Fruit fly (Drosophila melanogaster) whole organism, embryonic: ENCODE results near the gene Dnai2.

Experiments used
- BEAF-32 ChIP-seq: fragments of 200-800 bp; sonication (Bioruptor generic); optimal IDR thresholded peaks from 3 replicates; lab custom pipeline; 2017; ENCODE audit warnings: missing biosample characterization, missing genetic modification characterization, mild to moderate bottlenecking, moderate library complexity, missing genetic modification reagents
- Blimp-1 ChIP-seq: fragments of 200-800 bp; sonication (Bioruptor generic); optimal IDR thresholded peaks from 3 replicates; lab custom pipeline; 2018; ENCODE audit warnings: missing biosample characterization, missing genetic modification characterization, mild to moderate bottlenecking, moderate library complexity, missing genetic modification reagents
- CG10147 ChIP-seq: fragments of 200-800 bp; sonication (Bioruptor generic); optimal IDR thresholded peaks from 2 replicates; lab custom pipeline; 2019; ENCODE audit warnings: missing biosample characterization, mild to moderate bottlenecking, missing genetic modification characterization, moderate library complexity
- CG10274 ChIP-seq: fragments of 200-800 bp; sonication (Bioruptor generic); optimal IDR thresholded peaks from 3 replicates; lab custom pipeline; 2017; ENCODE audit warnings: missing biosample characterization, mild to moderate bottlenecking, missing genetic modification characterization
- CG12071 ChIP-seq: fragments of 200-800 bp; sonication (Bioruptor generic); optimal IDR thresholded peaks from 3 replicates; lab custom pipeline; 2018; ENCODE audit warnings: missing biosample characterization, mild to moderate bottlenecking, missing genetic modification characterization
- CG12299 ChIP-seq: fragments of 200-800 bp; sonication (Bioruptor generic); optimal IDR thresholded peaks from 2 replicates; lab custom pipeline; 2018; ENCODE audit warnings: missing biosample characterization, mild to moderate bottlenecking, missing genetic modification characterization
- CG1233 ChIP-seq: fragments of 200-800 bp; sonication (Bioruptor generic); optimal IDR thresholded peaks from 4 replicates; lab custom pipeline; 2018; ENCODE audit warnings: missing biosample characterization, mild to moderate bottlenecking, missing genetic modification characterization
- CG12391 ChIP-seq: fragments of 200-800 bp; sonication (Bioruptor generic); optimal IDR thresholded peaks from 3 replicates; lab custom pipeline; 2018; ENCODE audit warnings: missing biosample characterization, mild to moderate bottlenecking, missing genetic modification characterization, moderate library complexity
- CG13624 ChIP-seq: fragments of 200-800 bp; sonication (Bioruptor generic); optimal IDR thresholded peaks from 2 replicates; lab custom pipeline; 2016; ENCODE audit warnings: missing biosample characterization, missing genetic modification characterization
- CG14050 ChIP-seq: fragments of 200-800 bp; sonication (Bioruptor generic); IDR thresholded peaks from 3 replicates; pipeline ENCODE4 v1.3.6; 2022; ENCODE audit warnings: missing biosample characterization, missing genetic modification characterization
- CG14441 ChIP-seq: fragments of 200-800 bp; sonication (Bioruptor generic); IDR thresholded peaks from 2 replicates; pipeline ENCODE4 v1.3.6; 2022; ENCODE audit warnings: missing biosample characterization, missing genetic modification characterization
- CG1602 ChIP-seq: fragments of 200-800 bp; sonication (Bioruptor generic); optimal IDR thresholded peaks from 3 replicates; lab custom pipeline; 2016; ENCODE audit warnings: missing biosample characterization, missing genetic modification characterization
- CG1603 ChIP-seq: fragments of 200-800 bp; sonication (Bioruptor generic); optimal IDR thresholded peaks from 2 replicates; lab custom pipeline; 2019; ENCODE audit warnings: missing biosample characterization, mild to moderate bottlenecking, missing genetic modification characterization, moderate library complexity
- CG17568 ChIP-seq: fragments of 200-800 bp; sonication (Bioruptor generic); optimal IDR thresholded peaks from 2 replicates; lab custom pipeline; 2018; ENCODE audit warnings: missing biosample characterization, mild to moderate bottlenecking, missing genetic modification characterization, moderate library complexity
- CG17829 ChIP-seq: fragments of 200-800 bp; optimal IDR thresholded peaks from 2 replicates; lab custom pipeline; 2019; ENCODE audit warnings: missing biosample characterization, mild to moderate bottlenecking, missing genetic modification characterization, moderate library complexity
- CG18011 ChIP-seq: fragments of 200-800 bp; sonication (Bioruptor generic); optimal IDR thresholded peaks from 2 replicates; lab custom pipeline; 2017; ENCODE audit warnings: missing biosample characterization, missing genetic modification characterization, mild to moderate bottlenecking, moderate library complexity, missing genotype
- CG18262 ChIP-seq: fragments of 200-800 bp; optimal IDR thresholded peaks from 3 replicates; lab custom pipeline; 2019; ENCODE audit warnings: missing biosample characterization, mild to moderate bottlenecking, missing genetic modification characterization, moderate library complexity
- CG18619 ChIP-seq: fragments of 200-800 bp; sonication (Bioruptor generic); optimal IDR thresholded peaks from 3 replicates; lab custom pipeline; 2017; ENCODE audit warnings: missing biosample characterization, mild to moderate bottlenecking, missing genetic modification characterization
- CG2712 ChIP-seq: fragments of 200-800 bp; optimal IDR thresholded peaks from 3 replicates; lab custom pipeline; 2019; ENCODE audit warnings: missing biosample characterization, mild to moderate bottlenecking, missing genetic modification characterization, moderate library complexity
- CG2889 ChIP-seq: fragments of 200-800 bp; sonication (Bioruptor generic); IDR thresholded peaks from 3 replicates; pipeline ENCODE4 v1.3.6; 2022; ENCODE audit warnings: missing biosample characterization, missing genetic modification characterization
- CG33557 ChIP-seq: fragments of 200-800 bp; sonication (Bioruptor generic); optimal IDR thresholded peaks from 2 replicates; lab custom pipeline; 2019; ENCODE audit warnings: missing biosample characterization, mild to moderate bottlenecking, missing genetic modification characterization, moderate library complexity
- CG3407 ChIP-seq: fragments of 200-800 bp; sonication (Bioruptor generic); optimal IDR thresholded peaks from 2 replicates; lab custom pipeline; 2018; ENCODE audit warnings: missing biosample characterization, mild to moderate bottlenecking, missing genetic modification characterization
- CG3726 ChIP-seq: fragments of 200-800 bp; sonication (Bioruptor generic); IDR thresholded peaks from 3 replicates; pipeline ENCODE4, ENCODE4 v1.3.6; 2022; ENCODE audit warnings: missing biosample characterization, missing genetic modification characterization
- CG4424 ChIP-seq: fragments of 200-800 bp; sonication (Bioruptor generic); optimal IDR thresholded peaks from 3 replicates; lab custom pipeline; 2016; ENCODE audit warnings: missing biosample characterization, missing genetic modification characterization
- CG6683 ChIP-seq: fragments of 200-800 bp; sonication (Bioruptor generic); optimal IDR thresholded peaks from 2 replicates; lab custom pipeline; 2017; ENCODE audit warnings: missing biosample characterization, mild to moderate bottlenecking, missing genetic modification characterization, missing genetic modification reagents
- CG7963 ChIP-seq: fragments of 200-800 bp; sonication (Bioruptor generic); IDR thresholded peaks from 3 replicates; pipeline ENCODE4 v1.3.6; 2022; ENCODE audit warnings: missing biosample characterization, missing genetic modification characterization; ENCODE audit not compliant: partially characterized antibody
- Dbx ChIP-seq: fragments of 200-800 bp; sonication (Bioruptor generic); IDR thresholded peaks from 3 replicates; pipeline ENCODE4 v1.3.6; 2022; ENCODE audit warnings: missing biosample characterization, missing genetic modification characterization
- Mes4 ChIP-seq: fragments of 200-800 bp; sonication (Bioruptor generic); optimal IDR thresholded peaks from 2 replicates; lab custom pipeline; 2016; ENCODE audit warnings: missing biosample characterization, missing genetic modification characterization
- Mrtf ChIP-seq: fragments of 200-800 bp; sonication (Bioruptor generic); IDR thresholded peaks from 3 replicates; pipeline ENCODE4 v1.3.6; 2022; ENCODE audit warnings: missing biosample characterization, missing genetic modification characterization
- Nf-YA ChIP-seq: fragments of 200-800 bp; sonication (Bioruptor generic); IDR thresholded peaks from 2 replicates; pipeline ENCODE4 v1.3.6; 2022; ENCODE audit warnings: missing biosample characterization, missing genetic modification characterization
- Spps ChIP-seq: fragments of 200-800 bp; sonication (Bioruptor generic); optimal IDR thresholded peaks from 2 replicates; lab custom pipeline; 2018; ENCODE audit warnings: missing biosample characterization, mild to moderate bottlenecking, missing genetic modification characterization
- ac ChIP-seq: fragments of 200-800 bp; sonication (Bioruptor generic); optimal IDR thresholded peaks from 3 replicates; lab custom pipeline; 2017; ENCODE audit warnings: missing biosample characterization, mild to moderate bottlenecking, missing genetic modification characterization
- al ChIP-seq: fragments of 200-800 bp; sonication (Bioruptor generic); IDR thresholded peaks from 2 replicates; pipeline ENCODE4 v1.3.6; 2022; ENCODE audit warnings: missing biosample characterization, missing genetic modification characterization
- ase ChIP-seq: fragments of 200-800 bp; sonication (Bioruptor generic); IDR thresholded peaks from 3 replicates; pipeline ENCODE4 v1.3.6; 2022; ENCODE audit warnings: missing biosample characterization, missing genetic modification characterization
- danr ChIP-seq: fragments of 200-800 bp; sonication (Bioruptor generic); IDR thresholded peaks from 2 replicates; pipeline ENCODE4 v1.3.6; 2022; ENCODE audit warnings: missing biosample characterization, missing genetic modification characterization
- fd96Cb ChIP-seq: fragments of 200-800 bp; sonication (Bioruptor generic); optimal IDR thresholded peaks from 2 replicates; lab custom pipeline; 2018; ENCODE audit warnings: missing biosample characterization, mild to moderate bottlenecking, missing genetic modification characterization, moderate library complexity
- hb ChIP-seq: fragments of 200-800 bp; sonication (Bioruptor generic); IDR thresholded peaks from 3 replicates; pipeline ENCODE4 v1.3.6; 2022; ENCODE audit warnings: missing biosample characterization, missing genetic modification characterization; ENCODE audit not compliant: partially characterized antibody
- her ChIP-seq: fragments of 200-800 bp; sonication (Bioruptor generic); optimal IDR thresholded peaks from 2 replicates; lab custom pipeline; 2016; ENCODE audit warnings: missing biosample characterization, missing genetic modification characterization
- kah ChIP-seq: fragments of 200-800 bp; sonication (Bioruptor generic); optimal IDR thresholded peaks from 2 replicates; lab custom pipeline; 2018; ENCODE audit warnings: missing biosample characterization, mild to moderate bottlenecking, missing genetic modification characterization
- lilli ChIP-seq: fragments of 200-800 bp; sonication (Bioruptor generic); optimal IDR thresholded peaks from 3 replicates; lab custom pipeline; 2016; ENCODE audit warnings: missing biosample characterization, missing genetic modification characterization
- mld ChIP-seq: fragments of 200-800 bp; sonication (Bioruptor generic); IDR thresholded peaks from 3 replicates; pipeline ENCODE4 v1.3.6; 2022; ENCODE audit warnings: missing biosample characterization, missing genetic modification characterization; ENCODE audit not compliant: partially characterized antibody
- nau ChIP-seq: fragments of 200-800 bp; sonication (Bioruptor generic); optimal IDR thresholded peaks from 3 replicates; lab custom pipeline; 2017; ENCODE audit warnings: missing biosample characterization, mild to moderate bottlenecking, missing genetic modification characterization, missing genetic modification reagents
- pho ChIP-seq: fragments of 200-800 bp; sonication (Bioruptor generic); optimal IDR thresholded peaks from 2 replicates; lab custom pipeline; 2016; ENCODE audit warnings: missing biosample characterization, missing genetic modification characterization
- pita ChIP-seq: fragments of 200-800 bp; sonication (Bioruptor generic); optimal IDR thresholded peaks from 2 replicates; lab custom pipeline; 2017; ENCODE audit warnings: missing biosample characterization, mild to moderate bottlenecking, missing genetic modification characterization
- ranshi ChIP-seq: fragments of 200-800 bp; sonication (Bioruptor generic); IDR thresholded peaks from 2 replicates; pipeline ENCODE4 v1.3.6; 2022; ENCODE audit warnings: missing biosample characterization, missing genetic modification characterization
- sens-2 ChIP-seq: fragments of 200-800 bp; sonication (Bioruptor generic); IDR thresholded peaks from 2 replicates; pipeline ENCODE4 v1.3.6; 2022; ENCODE audit warnings: missing biosample characterization, missing genetic modification characterization
- tna ChIP-seq: fragments of 200-800 bp; sonication (Bioruptor generic); IDR thresholded peaks from 2 replicates; pipeline ENCODE4 v1.3.6; 2022; ENCODE audit warnings: missing biosample characterization, missing genetic modification characterization; ENCODE audit not compliant: partially characterized antibody
- vfl ChIP-seq: fragments of 200-800 bp; sonication (Bioruptor generic); optimal IDR thresholded peaks from 2 replicates; lab custom pipeline; 2016; ENCODE audit warnings: missing biosample characterization, missing genetic modification characterization
- vvl ChIP-seq: fragments of 200-800 bp; sonication (Bioruptor generic); IDR thresholded peaks from 2 replicates; pipeline ENCODE4 v1.3.6; 2022; ENCODE audit warnings: missing biosample characterization, missing genetic modification characterization
- yki ChIP-seq: fragments of >200 bp; optimal IDR thresholded peaks from 3 replicates; lab custom pipeline; 2018

Gene Dnai2

dm6 chr3L:11707978-11708632, 9.0 kb upstream of the Dnai2 start, which contains the start of gene CG11658 (continued):
- TF ChIP-seq mld (GFP tag; lab: Robert Waterston, UW) (no peak), CG18262 (no peak), CG2889 (GFP tag; lab: Robert Waterston, UW) (no peak), CG2712 (tag; lab: Kevin White, UChicago) (no peak), CG14441 (GFP tag; lab: Robert Waterston, UW) (no peak), CG14050 (GFP tag; lab: Robert Waterston, UW) (no peak; the same call in 2 of the 3 replicates), Spps (tag; lab: Kevin White, UChicago) (no peak), CG33557 (GFP tag; lab: Kevin White, UChicago) (no peak), CG13624 (GFP tag; lab: Kevin White, UChicago) (peak; percentile 74), CG10274 (no peak), CG1602 (no peak), CG10147 (GFP tag; lab: Kevin White, UChicago) (no peak), Nf-YA (GFP tag; lab: Robert Waterston, UW) (no peak; the same call in 1 of the 2 replicates), CG18011 (GFP tag; lab: Kevin White, UChicago) (no peak), pho (GFP tag; lab: Kevin White, UChicago) (no peak), al (GFP tag; lab: Robert Waterston, UW) (no peak), pita (GFP tag; lab: Kevin White, UChicago) (no peak), hb (GFP tag; lab: Robert Waterston, UW) (no peak), CG17568 (GFP tag; lab: Kevin White, UChicago) (no peak), CG12391 (tag; lab: Kevin White, UChicago) (no peak), CG6683 (GFP tag; lab: Kevin White, UChicago) (no peak), BEAF-32 (GFP tag; lab: Kevin White, UChicago) (no peak), Mrtf (no peak), kah (GFP tag; lab: Kevin White, UChicago) (peak; percentile 13), lilli (GFP tag; lab: Kevin White, UChicago) (peak; percentile 0), Blimp-1 (GFP tag; lab: Kevin White, UChicago) (peak; percentile 68), CG18619 (GFP tag; lab: Kevin White, UChicago) (peak; percentile 11), vvl (peak; percentile 24; the same call in 1 of the 2 replicates), CG12071 (GFP tag; lab: Kevin White, UChicago) (peak; percentile 23), ac (GFP tag; lab: Kevin White, UChicago) (no peak), her (GFP tag; lab: Kevin White, UChicago) (no peak), CG4424 (GFP tag; lab: Kevin White, UChicago) (no peak), CG3407 (GFP tag; lab: Kevin White, UChicago) (no peak), Mes4 (GFP tag; lab: Kevin White, UChicago) (no peak), CG7963 (GFP tag; lab: Robert Waterston, UW) (no peak), CG3726 (no peak), CG1603 (tag; lab: Kevin White, UChicago) (peak; percentile 9), CG17829 (tag; lab: Kevin White, UChicago) (no peak), Dbx (GFP tag; lab: Robert Waterston, UW) (peak; percentile 8; the same call in 1 of the 3 replicates), fd96Cb (tag; lab: Kevin White, UChicago) (no peak), yki (lab: Kevin White, UChicago) (no peak), CG12299 (tag; lab: Kevin White, UChicago) (no peak), danr (no peak), CG1233 (GFP tag; lab: Kevin White, UChicago) (no peak), vfl (GFP tag; lab: Kevin White, UChicago) (no peak), ranshi (GFP tag; lab: Robert Waterston, UW) (no peak; the same call in 1 of the 2 replicates), ase (GFP tag; lab: Robert Waterston, UW) (0 out of 3 replicates have a peak, but pooled peaks have one; percentile 5), sens-2 (GFP tag; lab: Robert Waterston, UW) (no peak), tna (GFP tag; lab: Robert Waterston, UW) (no peak), nau (GFP tag; lab: Kevin White, UChicago) (peak; percentile 43)
